Worm (Caenorhabditis elegans): ENCODE results near the gene tni-1.

- TF ChIP-seq jun-1 (tag; optimal IDR thresholded peaks at IDR 0.05) (no peak), aly-2 (tag; optimal IDR thresholded peaks at IDR 0.05) (no peak), unc-62 (GFP tag; optimal IDR thresholded peaks at IDR 0.05) (no peak), ZK546.5 (tag; optimal IDR thresholded peaks at IDR 0.05) (no peak), R02D3.7 (tag; optimal IDR thresholded peaks at IDR 0.05) (no peak), egl-27 (tag; optimal IDR thresholded peaks at IDR 0.05) (no peak), ztf-4 (tag; optimal IDR thresholded peaks at IDR 0.05) (no peak)
These were observed 21.4 kb downstream of the tni-1 start for ce11 chrX:11355856-11356255.

All from whole organism, L3 larva.